Fruit fly (Drosophila melanogaster) whole organism, embryonic: ENCODE data around the gene Dlc90F.
A peak's percentile ranks its signal among the peaks of the same experiment; 100 is the strongest.

ENCODE experiments used
- Ada2b ChIP-seq: fragments of 200-800 bp; sonication (Bioruptor generic); IDR thresholded peaks from 2 replicates; pipeline ENCODE4 v1.3.6; 2022; ENCODE audit warnings: missing biosample characterization, missing genetic modification characterization
- CG11504 ChIP-seq: fragments of 200-800 bp; sonication (Bioruptor generic); optimal IDR thresholded peaks from 3 replicates; lab custom pipeline; 2019; ENCODE audit warnings: missing biosample characterization, mild to moderate bottlenecking, missing genetic modification characterization, moderate library complexity
- CG11696 ChIP-seq: fragments of 200-800 bp; sonication (Bioruptor generic); IDR thresholded peaks from 2 replicates; pipeline ENCODE4 v1.3.6; 2022; ENCODE audit warnings: missing biosample characterization, missing genetic modification characterization
- CG13424 ChIP-seq: fragments of 200-800 bp; sonication (Bioruptor generic); optimal IDR thresholded peaks from 2 replicates; lab custom pipeline; 2019; ENCODE audit warnings: missing biosample characterization, mild to moderate bottlenecking, missing genetic modification characterization, moderate library complexity
- CG15269 ChIP-seq: fragments of 200-800 bp; sonication (Bioruptor generic); optimal IDR thresholded peaks from 2 replicates; lab custom pipeline; 2018; ENCODE audit warnings: missing biosample characterization, mild to moderate bottlenecking, missing genetic modification characterization, moderate library complexity
- CG17829 ChIP-seq: fragments of 200-800 bp; optimal IDR thresholded peaks from 2 replicates; lab custom pipeline; 2019; ENCODE audit warnings: missing biosample characterization, mild to moderate bottlenecking, missing genetic modification characterization, moderate library complexity
- CG18011 ChIP-seq: fragments of 200-800 bp; sonication (Bioruptor generic); optimal IDR thresholded peaks from 2 replicates; lab custom pipeline; 2017; ENCODE audit warnings: missing biosample characterization, missing genetic modification characterization, mild to moderate bottlenecking, moderate library complexity, missing genotype
- CG18262 ChIP-seq: fragments of 200-800 bp; optimal IDR thresholded peaks from 3 replicates; lab custom pipeline; 2019; ENCODE audit warnings: missing biosample characterization, mild to moderate bottlenecking, missing genetic modification characterization, moderate library complexity
- CG2120 ChIP-seq: fragments of 200-800 bp; sonication (Bioruptor generic); optimal IDR thresholded peaks from 3 replicates; lab custom pipeline; 2016; ENCODE audit warnings: missing biosample characterization, missing genetic modification characterization
- CG2712 ChIP-seq: fragments of 200-800 bp; optimal IDR thresholded peaks from 3 replicates; lab custom pipeline; 2019; ENCODE audit warnings: missing biosample characterization, mild to moderate bottlenecking, missing genetic modification characterization, moderate library complexity
- CG4328 ChIP-seq: fragments of 200-800 bp; sonication (Bioruptor generic); optimal IDR thresholded peaks from 3 replicates; lab custom pipeline; 2017; ENCODE audit warnings: missing biosample characterization, missing genetic modification reagents, missing genetic modification characterization
- CG43689 ChIP-seq: fragments of 200-800 bp; sonication (Bioruptor generic); IDR thresholded peaks from 2 replicates; pipeline ENCODE4 v1.3.6; 2022; ENCODE audit warnings: missing biosample characterization, missing genetic modification characterization
- CG4424 ChIP-seq: fragments of 200-800 bp; sonication (Bioruptor generic); optimal IDR thresholded peaks from 3 replicates; lab custom pipeline; 2016; ENCODE audit warnings: missing biosample characterization, missing genetic modification characterization
- CG4730 ChIP-seq: fragments of 200-800 bp; sonication (Bioruptor generic); IDR thresholded peaks from 2 replicates; pipeline ENCODE4 v1.3.6; 2022; ENCODE audit warnings: missing biosample characterization, missing genetic modification characterization
- CG6689 ChIP-seq: fragments of 200-800 bp; sonication (Bioruptor generic); IDR thresholded peaks from 2 replicates; pipeline ENCODE4 v1.3.6; 2022; ENCODE audit warnings: missing biosample characterization, missing genetic modification characterization
- CG8290 ChIP-seq, 3 experiments: fragments of 200-800 bp; sonication (Bioruptor generic); optimal IDR thresholded peaks; 2 replicates each; lab custom pipeline; 2016 to 2019; ENCODE audit warnings: missing biosample characterization in 3 of 3, missing genetic modification characterization in 3 of 3, mild to moderate bottlenecking in 2 of 3, moderate library complexity in 1 of 3
- CG9932 ChIP-seq: fragments of 200-800 bp; sonication (Bioruptor generic); IDR thresholded peaks from 2 replicates; pipeline ENCODE4 v1.3.6; 2022; ENCODE audit warnings: missing biosample characterization, missing genetic modification characterization
- CHES-1-like ChIP-seq: fragments of 200-800 bp; sonication (Bioruptor generic); optimal IDR thresholded peaks from 2 replicates; lab custom pipeline; 2016; ENCODE audit warnings: missing biosample characterization, missing genetic modification characterization
- CrebB ChIP-seq: fragments of 200-800 bp; sonication (Bioruptor generic); optimal IDR thresholded peaks from 3 replicates; lab custom pipeline; 2018; ENCODE audit warnings: missing biosample characterization, mild to moderate bottlenecking, missing genetic modification characterization
- Fer1 ChIP-seq: fragments of 200-800 bp; sonication (Bioruptor generic); optimal IDR thresholded peaks from 2 replicates; lab custom pipeline; 2017; ENCODE audit warnings: missing biosample characterization, mild to moderate bottlenecking, missing genetic modification characterization
- HHEX ChIP-seq: fragments of 200-800 bp; sonication (Bioruptor generic); optimal IDR thresholded peaks from 3 replicates; lab custom pipeline; 2017; ENCODE audit warnings: missing biosample characterization, mild to moderate bottlenecking, missing genetic modification characterization, missing genetic modification reagents
- Hand ChIP-seq: fragments of 200-800 bp; sonication (Bioruptor generic); optimal IDR thresholded peaks from 2 replicates; lab custom pipeline; 2017; ENCODE audit warnings: mild to moderate bottlenecking, missing biosample characterization, missing genetic modification reagents, missing genetic modification characterization
- Med ChIP-seq: fragments of 200-800 bp; sonication (Bioruptor generic); peaks from one replicate; lab custom pipeline; 2016; ENCODE audit warnings: missing biosample characterization, missing genetic modification characterization, mild to moderate bottlenecking, inconsistent platforms, moderate library complexity
- Myb ChIP-seq: fragments of 200-800 bp; sonication (Bioruptor generic); optimal IDR thresholded peaks from 2 replicates; lab custom pipeline; 2016; ENCODE audit warnings: missing biosample characterization, missing genetic modification characterization
- Pdp1 ChIP-seq, 2 experiments: fragments of 200-800 bp; sonication (Bioruptor generic); optimal IDR thresholded peaks; 3 replicates each; lab custom pipeline; 2016; ENCODE audit warnings: missing biosample characterization in 2 of 2, missing genetic modification characterization in 2 of 2, mild to moderate bottlenecking in 1 of 2, moderate library complexity in 1 of 2
- Trl ChIP-seq, 3 experiments: fragments of >200 bp in 2 of 3; fragments of 200-800 bp in 1 of 3; sonication (Bioruptor generic) in 1 of 3; optimal IDR thresholded peaks; 2 replicates in 1 of 3; 3 replicates in 2 of 3; lab custom pipeline; 2016 to 2017; ENCODE audit warnings: missing biosample characterization in 1 of 3, missing genetic modification characterization in 1 of 3
- abd-A ChIP-seq: fragments of 200-800 bp; sonication (Bioruptor generic); optimal IDR thresholded peaks from 3 replicates; lab custom pipeline; 2019; ENCODE audit warnings: missing biosample characterization, mild to moderate bottlenecking, missing genetic modification characterization, moderate library complexity
- al ChIP-seq: fragments of 200-800 bp; sonication (Bioruptor generic); IDR thresholded peaks from 2 replicates; pipeline ENCODE4 v1.3.6; 2022; ENCODE audit warnings: missing biosample characterization, missing genetic modification characterization
- dpn ChIP-seq, 2 experiments: fragments of 200-800 bp; sonication (Bioruptor generic); optimal IDR thresholded peaks; 3 replicates each; lab custom pipeline; 2016; ENCODE audit warnings: missing biosample characterization in 2 of 2, missing genetic modification characterization in 2 of 2
- fd64A ChIP-seq: fragments of 200-800 bp; sonication (Bioruptor generic); optimal IDR thresholded peaks from 3 replicates; lab custom pipeline; 2018; ENCODE audit warnings: missing biosample characterization, mild to moderate bottlenecking, missing genetic modification characterization
- grau ChIP-seq: fragments of 200-800 bp; optimal IDR thresholded peaks from 3 replicates; lab custom pipeline; 2019; ENCODE audit warnings: missing biosample characterization, mild to moderate bottlenecking, missing genetic modification characterization, moderate library complexity
- her ChIP-seq: fragments of 200-800 bp; sonication (Bioruptor generic); optimal IDR thresholded peaks from 2 replicates; lab custom pipeline; 2016; ENCODE audit warnings: missing biosample characterization, missing genetic modification characterization
- hkb ChIP-seq, 2 experiments: fragments of 200-800 bp in 1 of 2; fragments of >200 bp in 1 of 2; sonication (Bioruptor generic) in 1 of 2; IDR thresholded peaks in 1 of 2; optimal IDR thresholded peaks in 1 of 2; 2 replicates each; pipeline versions ENCODE4 v1.3.6 to Lab custom; 2017 to 2022; ENCODE audit warnings: missing biosample characterization in 1 of 2, missing genetic modification characterization in 1 of 2
- jigr1 ChIP-seq: fragments of 200-800 bp; sonication (Bioruptor generic); IDR thresholded peaks from 3 replicates; pipeline ENCODE4 v1.3.6; 2022; ENCODE audit warnings: missing biosample characterization, missing genetic modification characterization
- lilli ChIP-seq: fragments of 200-800 bp; sonication (Bioruptor generic); optimal IDR thresholded peaks from 3 replicates; lab custom pipeline; 2016; ENCODE audit warnings: missing biosample characterization, missing genetic modification characterization
- peb ChIP-seq: fragments of 200-800 bp; sonication (Bioruptor generic); IDR thresholded peaks from 2 replicates; pipeline ENCODE4 v1.3.6; 2022; ENCODE audit warnings: missing biosample characterization, missing genetic modification characterization
- pita ChIP-seq: fragments of 200-800 bp; sonication (Bioruptor generic); optimal IDR thresholded peaks from 2 replicates; lab custom pipeline; 2017; ENCODE audit warnings: missing biosample characterization, mild to moderate bottlenecking, missing genetic modification characterization
- pum ChIP-seq: fragments of 200-800 bp; sonication (Bioruptor generic); optimal IDR thresholded peaks from 2 replicates; lab custom pipeline; 2016; ENCODE audit warnings: missing biosample characterization, missing genetic modification characterization
- sc ChIP-seq, 3 experiments: fragments of >200 bp in 2 of 3; fragments of 200-800 bp in 1 of 3; sonication (Bioruptor generic) in 1 of 3; optimal IDR thresholded peaks; 2 replicates in 2 of 3; 3 replicates in 1 of 3; lab custom pipeline; 2017; ENCODE audit warnings: mild to moderate bottlenecking in 1 of 3, missing biosample characterization in 1 of 3, missing genetic modification characterization in 1 of 3, missing genetic modification reagents in 1 of 3
- scrt ChIP-seq: fragments of 200-800 bp; sonication (Bioruptor generic); optimal IDR thresholded peaks from 2 replicates; lab custom pipeline; 2018; ENCODE audit warnings: missing biosample characterization, mild to moderate bottlenecking, missing genetic modification characterization, moderate library complexity
- seq ChIP-seq: fragments of 200-800 bp; sonication (Bioruptor generic); IDR thresholded peaks from 2 replicates; pipeline ENCODE4 v1.3.6; 2022; ENCODE audit warnings: missing biosample characterization, missing genetic modification characterization
- sima ChIP-seq: fragments of 200-800 bp; sonication (Bioruptor generic); optimal IDR thresholded peaks from 2 replicates; lab custom pipeline; 2016; ENCODE audit warnings: missing biosample characterization, missing genetic modification characterization
- sob ChIP-seq: fragments of 200-800 bp; sonication (Bioruptor generic); IDR thresholded peaks from 2 replicates; pipeline ENCODE4 v1.3.6; 2022; ENCODE audit warnings: missing biosample characterization, missing genetic modification characterization
- tx ChIP-seq: fragments of 200-800 bp; sonication (Bioruptor generic); optimal IDR thresholded peaks from 2 replicates; lab custom pipeline; 2016; ENCODE audit warnings: missing biosample characterization, missing genetic modification characterization
- vvl ChIP-seq: fragments of 200-800 bp; sonication (Bioruptor generic); IDR thresholded peaks from 2 replicates; pipeline ENCODE4 v1.3.6; 2022; ENCODE audit warnings: missing biosample characterization, missing genetic modification characterization
- zfh1 ChIP-seq: fragments of 200-800 bp; sonication (Bioruptor generic); IDR thresholded peaks from 3 replicates; pipeline ENCODE4 v1.3.6; 2022; ENCODE audit warnings: missing biosample characterization, missing genetic modification characterization

Gene Dlc90F

DNA sequence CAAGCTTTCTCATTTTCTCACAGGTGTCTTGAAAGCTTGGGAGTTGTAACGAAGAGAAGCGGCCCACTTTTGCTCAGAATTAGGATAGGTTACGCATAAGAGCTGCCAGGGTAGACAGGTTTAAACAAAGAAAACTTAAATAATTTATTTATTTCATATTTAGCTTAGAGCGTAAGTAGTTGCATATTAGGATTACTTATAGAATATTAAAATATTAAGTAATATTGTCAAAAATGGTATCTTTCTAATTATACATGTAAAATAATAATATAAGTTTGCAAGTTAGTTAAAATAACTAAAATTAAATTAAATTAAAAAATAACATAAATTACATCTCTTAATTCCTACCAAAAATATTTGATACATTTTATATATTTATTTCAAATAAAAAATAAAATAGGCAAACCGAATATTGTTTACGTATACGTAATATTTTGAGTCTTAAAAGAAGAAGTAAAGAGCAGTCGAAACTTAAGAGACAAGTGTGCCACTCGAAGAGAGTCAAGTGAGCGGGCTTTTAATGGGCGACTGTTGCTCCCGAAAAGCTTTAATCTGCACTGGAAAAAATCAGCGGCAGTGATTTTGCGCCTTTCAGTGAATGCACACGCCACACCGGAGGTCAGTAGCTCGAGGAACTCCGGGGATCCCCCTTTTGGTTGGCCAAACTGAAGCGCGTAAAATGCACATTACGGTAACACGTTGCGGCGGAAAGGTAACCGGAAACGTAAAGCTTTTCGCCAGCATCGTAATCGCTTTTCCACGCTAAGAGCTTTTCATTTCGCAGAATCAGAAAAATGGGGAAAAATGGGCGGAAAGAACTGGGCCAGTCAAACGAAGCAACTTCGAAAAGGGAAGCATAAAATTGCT is 16.0 kb downstream of the Dlc90F start (continued):
- TF ChIP-seq HHEX (GFP tag; lab: Kevin White, UChicago) (peak; percentile 18), her (GFP tag; lab: Kevin White, UChicago) (peak; percentile 48), Trl (optimal IDR thresholded peaks at IDR 0.05; lab: Kevin White, UChicago) (peak; percentile 62 to 66), Trl (GFP tag; optimal IDR thresholded peaks at IDR 0.05; lab: Kevin White, UChicago) (peak; percentile 2), CHES-1-like (GFP tag; lab: Kevin White, UChicago) (peak; percentile 0), Ada2b (GFP tag; lab: Robert Waterston, UW) (peak; percentile 70), CG4328 (no peak), CG6689 (peak; percentile 34; the same call in 1 of the 2 replicates), CG43689 (GFP tag; lab: Robert Waterston, UW) (no peak), Myb (GFP tag; lab: Kevin White, UChicago) (peak; percentile 5), CG2120 (GFP tag; lab: Kevin White, UChicago) (peak; percentile 55), jigr1 (GFP tag; lab: Robert Waterston, UW) (no peak), Pdp1 (GFP tag; optimal IDR thresholded peaks at IDR 0.05; lab: Kevin White, UChicago) (peak in 1 of 2 experiments; percentile 23), CG13424 (tag; lab: Kevin White, UChicago) (peak; percentile 32), CG4730 (0 out of 2 replicates have a peak, but pooled peaks have one; percentile 22), fd64A (no peak), CG8290 (GFP tag; optimal IDR thresholded peaks at IDR 0.05; lab: Kevin White, UChicago) (no peak), CG8290 (tag; optimal IDR thresholded peaks at IDR 0.05; lab: Kevin White, UChicago) (peak in 1 of 2 experiments; percentile 66), hkb (optimal IDR thresholded peaks at IDR 0.05; lab: Kevin White, UChicago) (no peak), hkb (GFP tag; IDR thresholded peaks at IDR 0.05; lab: Robert Waterston, UW) (peak; percentile 66), lilli (peak; percentile 36), sob (peak; percentile 38), Fer1 (GFP tag; lab: Kevin White, UChicago) (peak; percentile 12), CG4424 (GFP tag; lab: Kevin White, UChicago) (no peak), vvl (GFP tag; lab: Robert Waterston, UW) (peak; percentile 69; the same call in 1 of the 2 replicates), Med (peak; percentile 93), CG9932 (peak; percentile 40), tx (no peak), zfh1 (no peak; the same call in 2 of the 3 replicates), peb (GFP tag; lab: Robert Waterston, UW) (no peak), CrebB (tag; lab: Kevin White, UChicago) (no peak), pum (GFP tag; lab: Kevin White, UChicago) (peak; percentile 6), sima (no peak), sc (optimal IDR thresholded peaks at IDR 0.05; lab: Kevin White, UChicago) (no peak), sc (GFP tag; optimal IDR thresholded peaks at IDR 0.05; lab: Kevin White, UChicago) (no peak), CG18011 (GFP tag; lab: Kevin White, UChicago) (peak; percentile 14), CG18262 (peak; percentile 24), pita (no peak), CG11504 (tag; lab: Kevin White, UChicago) (peak; percentile 20), grau (tag; lab: Kevin White, UChicago) (peak; percentile 46), dpn (GFP tag; optimal IDR thresholded peaks at IDR 0.05; lab: Kevin White, UChicago) (peak in 1 of 2 experiments; percentile 0), abd-A (tag; lab: Kevin White, UChicago) (peak; percentile 96), scrt (GFP tag; lab: Kevin White, UChicago) (peak; percentile 93), seq (GFP tag; lab: Robert Waterston, UW) (peak; percentile 22; the same call in 1 of the 2 replicates), CG15269 (peak; percentile 7), Hand (peak; percentile 27), CG11696 (GFP tag; lab: Robert Waterston, UW) (peak; percentile 26; the same call in 1 of the 2 replicates), CG2712 (peak; percentile 12), CG17829 (no peak), al (GFP tag; lab: Robert Waterston, UW) (0 out of 2 replicates have a peak, but pooled peaks have one; percentile 5)
